Fruit fly (Drosophila melanogaster) whole organism, embryonic: ENCODE measurements around the gene CG8509.

Experiments
- Awh ChIP-seq: fragments of 200-800 bp; sonication (Bioruptor generic); IDR thresholded peaks from 2 replicates; pipeline ENCODE4, ENCODE4 v1.3.6; 2022; ENCODE audit warnings: missing biosample characterization, missing genetic modification characterization
- BEAF-32 ChIP-seq: fragments of 200-800 bp; sonication (Bioruptor generic); optimal IDR thresholded peaks from 3 replicates; lab custom pipeline; 2017; ENCODE audit warnings: missing biosample characterization, missing genetic modification characterization, mild to moderate bottlenecking, moderate library complexity, missing genetic modification reagents
- CG10366 ChIP-seq: fragments of 200-800 bp; sonication (Bioruptor generic); IDR thresholded peaks from 2 replicates; pipeline ENCODE4 v1.3.6; 2022; ENCODE audit warnings: missing biosample characterization, missing genetic modification characterization
- CG10543 ChIP-seq: fragments of 200-800 bp; sonication (Bioruptor generic); optimal IDR thresholded peaks from 3 replicates; lab custom pipeline; 2017; ENCODE audit warnings: missing biosample characterization, mild to moderate bottlenecking, missing genetic modification characterization, moderate library complexity
- CG12391 ChIP-seq: fragments of 200-800 bp; sonication (Bioruptor generic); optimal IDR thresholded peaks from 3 replicates; lab custom pipeline; 2018; ENCODE audit warnings: missing biosample characterization, mild to moderate bottlenecking, missing genetic modification characterization, moderate library complexity
- CG14050 ChIP-seq: fragments of 200-800 bp; sonication (Bioruptor generic); IDR thresholded peaks from 3 replicates; pipeline ENCODE4 v1.3.6; 2022; ENCODE audit warnings: missing biosample characterization, missing genetic modification characterization
- CG1529 ChIP-seq: fragments of 200-800 bp; sonication (Bioruptor generic); optimal IDR thresholded peaks from 3 replicates; lab custom pipeline; 2018; ENCODE audit warnings: missing biosample characterization, missing genetic modification characterization
- CG16863 ChIP-seq: fragments of 200-800 bp; sonication (Bioruptor generic); optimal IDR thresholded peaks from 3 replicates; lab custom pipeline; 2016; ENCODE audit warnings: missing biosample characterization, missing genetic modification characterization
- CG17912 ChIP-seq: fragments of 200-800 bp; sonication (Bioruptor generic); optimal IDR thresholded peaks from 2 replicates; lab custom pipeline; 2018; ENCODE audit warnings: missing biosample characterization, mild to moderate bottlenecking, missing genetic modification characterization
- CG18619 ChIP-seq: fragments of 200-800 bp; sonication (Bioruptor generic); optimal IDR thresholded peaks from 3 replicates; lab custom pipeline; 2017; ENCODE audit warnings: missing biosample characterization, mild to moderate bottlenecking, missing genetic modification characterization
- CG2712 ChIP-seq: fragments of 200-800 bp; optimal IDR thresholded peaks from 3 replicates; lab custom pipeline; 2019; ENCODE audit warnings: missing biosample characterization, mild to moderate bottlenecking, missing genetic modification characterization, moderate library complexity
- CG2875 ChIP-seq: fragments of 200-800 bp; sonication (Bioruptor generic); optimal IDR thresholded peaks from 2 replicates; lab custom pipeline; 2017; ENCODE audit warnings: missing biosample characterization, mild to moderate bottlenecking, missing genetic modification characterization, missing genetic modification reagents
- CG3163 ChIP-seq: fragments of 200-800 bp; sonication (Bioruptor generic); optimal IDR thresholded peaks from 3 replicates; lab custom pipeline; 2016; ENCODE audit warnings: missing biosample characterization, missing genetic modification characterization
- CG43689 ChIP-seq: fragments of 200-800 bp; sonication (Bioruptor generic); IDR thresholded peaks from 2 replicates; pipeline ENCODE4 v1.3.6; 2022; ENCODE audit warnings: missing biosample characterization, missing genetic modification characterization
- CG6791 ChIP-seq: fragments of 200-800 bp; sonication (Bioruptor generic); IDR thresholded peaks from 3 replicates; pipeline ENCODE4 v1.3.6; 2022; ENCODE audit warnings: missing biosample characterization, missing genetic modification characterization; ENCODE audit not compliant: partially characterized antibody
- CG7987 ChIP-seq: fragments of 200-800 bp; sonication (Bioruptor generic); optimal IDR thresholded peaks from 2 replicates; lab custom pipeline; 2018; ENCODE audit warnings: missing biosample characterization, mild to moderate bottlenecking, missing genetic modification characterization, moderate library complexity
- CG8944 ChIP-seq: fragments of 200-800 bp; sonication (Bioruptor generic); optimal IDR thresholded peaks from 3 replicates; lab custom pipeline; 2016; ENCODE audit warnings: missing biosample characterization, missing genetic modification characterization
- CG9727 ChIP-seq: fragments of 200-800 bp; sonication (Bioruptor generic); optimal IDR thresholded peaks from 3 replicates; lab custom pipeline; 2017; ENCODE audit warnings: missing biosample characterization, mild to moderate bottlenecking, missing genetic modification characterization
- Eip74EF ChIP-seq, 2 experiments: fragments of 200-800 bp in 1 of 2; fragments of >200 bp in 1 of 2; sonication (Bioruptor generic) in 1 of 2; optimal IDR thresholded peaks; 2 replicates each; lab custom pipeline; 2017 to 2019; ENCODE audit warnings: missing biosample characterization in 2 of 2, missing genetic modification characterization in 2 of 2, mild to moderate bottlenecking in 1 of 2, moderate library complexity in 1 of 2
- Elba2 ChIP-seq: fragments of 200-800 bp; sonication (Bioruptor generic); optimal IDR thresholded peaks from 3 replicates; lab custom pipeline; 2016; ENCODE audit warnings: missing biosample characterization, missing genetic modification characterization
- Fer3 ChIP-seq: fragments of 200-800 bp; sonication (Bioruptor generic); optimal IDR thresholded peaks from 2 replicates; lab custom pipeline; 2018; ENCODE audit warnings: missing biosample characterization, mild to moderate bottlenecking, missing genetic modification characterization, moderate library complexity
- Lim3 ChIP-seq: fragments of 200-800 bp; sonication (Bioruptor generic); IDR thresholded peaks from 2 replicates; pipeline ENCODE4 v1.3.6; 2022; ENCODE audit warnings: missing biosample characterization, missing genetic modification characterization
- MBD-R2 ChIP-seq: fragments of 200-800 bp; sonication (Bioruptor generic); IDR thresholded peaks from 2 replicates; pipeline ENCODE4 v1.3.6; 2022; ENCODE audit warnings: missing biosample characterization, missing genetic modification characterization
- MESR4 ChIP-seq: fragments of 200-800 bp; sonication (Bioruptor generic); optimal IDR thresholded peaks from 2 replicates; lab custom pipeline; 2018; ENCODE audit warnings: missing biosample characterization, mild to moderate bottlenecking, missing genetic modification characterization, moderate library complexity
- Med ChIP-seq: fragments of 200-800 bp; sonication (Bioruptor generic); peaks from one replicate; lab custom pipeline; 2016; ENCODE audit warnings: missing biosample characterization, missing genetic modification characterization, mild to moderate bottlenecking, inconsistent platforms, moderate library complexity
- Meics ChIP-seq: fragments of 200-800 bp; sonication (Bioruptor generic); optimal IDR thresholded peaks from 2 replicates; lab custom pipeline; 2017; ENCODE audit warnings: missing biosample characterization, mild to moderate bottlenecking, missing genetic modification characterization
- Sox100B ChIP-seq: fragments of 200-800 bp; sonication (Bioruptor generic); optimal IDR thresholded peaks from 3 replicates; lab custom pipeline; 2018; ENCODE audit warnings: missing biosample characterization, mild to moderate bottlenecking, missing genetic modification characterization
- amos ChIP-seq: fragments of 200-800 bp; sonication (Bioruptor generic); IDR thresholded peaks from 2 replicates; pipeline ENCODE4 v1.3.6; 2022; ENCODE audit warnings: missing biosample characterization, missing genetic modification characterization; ENCODE audit not compliant: partially characterized antibody
- bsh ChIP-seq, 2 experiments: fragments of 200-800 bp; sonication (Bioruptor generic); optimal IDR thresholded peaks; 2 replicates each; lab custom pipeline; 2017 to 2018; ENCODE audit warnings: mild to moderate bottlenecking in 2 of 2, missing biosample characterization in 2 of 2, missing genetic modification characterization in 2 of 2, moderate library complexity in 1 of 2
- cas ChIP-seq: fragments of 200-800 bp; sonication (Bioruptor generic); IDR thresholded peaks from 2 replicates; pipeline ENCODE4 v1.3.6; 2022; ENCODE audit warnings: missing biosample characterization, missing genetic modification characterization
- caup ChIP-seq: fragments of 200-800 bp; sonication (Bioruptor generic); optimal IDR thresholded peaks from 3 replicates; lab custom pipeline; 2017; ENCODE audit warnings: missing biosample characterization, mild to moderate bottlenecking, missing genetic modification characterization, moderate library complexity; ENCODE audit not compliant: severe bottlenecking
- dmrt11E ChIP-seq: fragments of 200-800 bp; sonication (Bioruptor generic); optimal IDR thresholded peaks from 3 replicates; lab custom pipeline; 2018; ENCODE audit warnings: missing biosample characterization, mild to moderate bottlenecking, missing genetic modification characterization, moderate library complexity
- fd102C ChIP-seq: fragments of 200-800 bp; sonication (Bioruptor generic); optimal IDR thresholded peaks from 2 replicates; lab custom pipeline; 2018; ENCODE audit warnings: missing biosample characterization, mild to moderate bottlenecking, missing genetic modification characterization, moderate library complexity
- fd64A ChIP-seq: fragments of 200-800 bp; sonication (Bioruptor generic); optimal IDR thresholded peaks from 3 replicates; lab custom pipeline; 2018; ENCODE audit warnings: missing biosample characterization, mild to moderate bottlenecking, missing genetic modification characterization
- gcm ChIP-seq: fragments of 200-800 bp; sonication (Bioruptor generic); optimal IDR thresholded peaks from 2 replicates; lab custom pipeline; 2019; ENCODE audit warnings: missing biosample characterization, mild to moderate bottlenecking, missing genetic modification characterization, moderate library complexity
- gcm2 ChIP-seq: fragments of 200-800 bp; sonication (Bioruptor generic); optimal IDR thresholded peaks from 2 replicates; lab custom pipeline; 2016; ENCODE audit warnings: missing biosample characterization, missing genetic modification characterization
- insv ChIP-seq, 2 experiments: fragments of 200-800 bp; sonication (Bioruptor generic); optimal IDR thresholded peaks; 3 replicates each; lab custom pipeline; 2016 to 2018; ENCODE audit warnings: missing biosample characterization in 2 of 2, missing genetic modification characterization in 2 of 2
- kah ChIP-seq: fragments of 200-800 bp; sonication (Bioruptor generic); optimal IDR thresholded peaks from 2 replicates; lab custom pipeline; 2018; ENCODE audit warnings: missing biosample characterization, mild to moderate bottlenecking, missing genetic modification characterization
- lola ChIP-seq, 3 experiments: fragments of >200 bp in 2 of 3; fragments of 200-800 bp in 1 of 3; sonication (Bioruptor generic) in 1 of 3; optimal IDR thresholded peaks; 2 replicates each; lab custom pipeline; 2017 to 2019; ENCODE audit warnings: missing biosample characterization in 3 of 3, missing genetic modification characterization in 3 of 3, mild to moderate bottlenecking in 1 of 3, moderate library complexity in 1 of 3
- oc ChIP-seq: fragments of 200-800 bp; sonication (Bioruptor generic); optimal IDR thresholded peaks from 2 replicates; lab custom pipeline; 2018; ENCODE audit warnings: missing biosample characterization, mild to moderate bottlenecking, missing genetic modification characterization, moderate library complexity
- odd ChIP-seq: fragments of 200-800 bp; sonication (Bioruptor generic); optimal IDR thresholded peaks from 2 replicates; lab custom pipeline; 2017; ENCODE audit warnings: missing biosample characterization, mild to moderate bottlenecking, missing genetic modification characterization
- seq ChIP-seq: fragments of 200-800 bp; sonication (Bioruptor generic); IDR thresholded peaks from 2 replicates; pipeline ENCODE4 v1.3.6; 2022; ENCODE audit warnings: missing biosample characterization, missing genetic modification characterization
- shn ChIP-seq: fragments of 200-800 bp; sonication (Bioruptor generic); optimal IDR thresholded peaks from 3 replicates; lab custom pipeline; 2016; ENCODE audit warnings: missing biosample characterization, missing genetic modification characterization
- sqz ChIP-seq: fragments of 200-800 bp; sonication (Bioruptor generic); optimal IDR thresholded peaks from 3 replicates; lab custom pipeline; 2018; ENCODE audit warnings: missing biosample characterization, mild to moderate bottlenecking, missing genetic modification characterization
- tap ChIP-seq: fragments of 200-800 bp; optimal IDR thresholded peaks from 3 replicates; lab custom pipeline; 2019; ENCODE audit warnings: missing biosample characterization, mild to moderate bottlenecking, missing genetic modification characterization, moderate library complexity
- zen ChIP-seq: fragments of 200-800 bp; sonication (Bioruptor generic); optimal IDR thresholded peaks from 3 replicates; lab custom pipeline; 2018; ENCODE audit warnings: missing biosample characterization, mild to moderate bottlenecking, missing genetic modification characterization, moderate library complexity

Gene CG8509

DNA sequence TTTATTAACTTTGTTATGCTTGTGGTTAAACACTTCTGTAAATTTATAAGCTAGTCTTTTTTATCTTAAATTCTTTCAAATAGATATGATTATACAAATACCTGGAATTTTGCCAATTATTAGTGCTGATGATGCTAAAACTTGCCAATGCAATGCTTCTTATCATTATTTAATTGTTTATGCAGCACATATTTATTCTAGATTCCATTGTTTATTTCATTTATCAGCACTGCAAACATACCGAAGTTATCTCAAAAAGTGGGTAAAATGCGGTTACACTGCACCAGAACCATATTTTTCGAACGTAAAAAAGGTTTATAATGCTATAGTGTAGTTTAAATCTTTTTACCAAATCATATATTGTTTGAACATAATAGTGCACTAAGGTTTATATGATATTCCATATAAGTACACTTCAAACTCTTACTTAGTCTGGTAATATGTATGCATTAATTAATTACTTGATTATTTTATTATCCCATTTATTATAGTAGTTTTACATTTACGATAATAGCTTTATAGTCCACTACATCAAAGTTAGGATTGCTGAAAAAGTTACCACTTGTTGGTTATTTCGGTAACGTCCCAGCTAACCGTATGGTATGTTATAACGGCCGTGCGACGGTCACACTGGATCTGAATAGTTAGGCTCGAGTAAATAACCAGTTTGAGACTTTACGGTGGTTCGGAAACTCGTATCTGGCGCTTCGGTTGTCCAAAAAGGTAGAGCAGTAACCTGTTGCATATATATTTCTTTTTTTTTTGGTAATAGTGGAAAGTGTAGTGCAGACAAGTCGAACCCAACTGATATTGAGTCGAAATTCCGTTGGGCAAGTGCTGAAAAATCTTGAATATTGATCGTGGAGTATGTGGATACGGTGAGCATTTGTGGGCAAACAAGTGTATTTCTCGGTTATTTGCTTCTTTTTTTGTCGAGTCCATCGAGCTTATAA is 20.8 kb upstream of the CG8509 start, which contains the start of gene Rhp (continued):
- TF ChIP-seq CG2712 (peak; percentile 26), CG10366 (GFP tag; lab: Robert Waterston, UW) (no peak), bsh (GFP tag; optimal IDR thresholded peaks at IDR 0.05; lab: Kevin White, UChicago) (peak in 1 of 2 experiments; percentile 65), Elba2 (GFP tag; lab: Kevin White, UChicago) (no peak), CG6791 (GFP tag; lab: Robert Waterston, UW) (peak; percentile 15; the same call in 1 of the 3 replicates), CG3163 (no peak), cas (no peak), caup (GFP tag; lab: Kevin White, UChicago) (peak; percentile 31), lola (GFP tag; optimal IDR thresholded peaks at IDR 0.05; lab: Kevin White, UChicago) (peak in 1 of 3 experiments; percentile 23), BEAF-32 (GFP tag; lab: Kevin White, UChicago) (peak; percentile 11), oc (tag; lab: Kevin White, UChicago) (no peak), shn (GFP tag; lab: Kevin White, UChicago) (no peak), CG12391 (tag; lab: Kevin White, UChicago) (peak; percentile 11), insv (GFP tag; optimal IDR thresholded peaks at IDR 0.05; lab: Kevin White, UChicago) (no peak), gcm2 (no peak), Fer3 (tag; lab: Kevin White, UChicago) (peak; percentile 51), Awh (GFP tag; lab: Robert Waterston, UW) (peak; percentile 55), CG16863 (GFP tag; lab: Kevin White, UChicago) (peak; percentile 4), sqz (GFP tag; lab: Kevin White, UChicago) (peak; percentile 58), fd102C (GFP tag; lab: Kevin White, UChicago) (no peak), CG18619 (GFP tag; lab: Kevin White, UChicago) (peak; percentile 48), CG17912 (GFP tag; lab: Kevin White, UChicago) (peak; percentile 38), zen (no peak), CG14050 (GFP tag; lab: Robert Waterston, UW) (0 out of 3 replicates have a peak, but pooled peaks have one; percentile 9), MBD-R2 (peak; percentile 7), Meics (GFP tag; lab: Kevin White, UChicago) (peak; percentile 51), tap (tag; lab: Kevin White, UChicago) (peak; percentile 69), Sox100B (GFP tag; lab: Kevin White, UChicago) (peak; percentile 60), odd (GFP tag; lab: Kevin White, UChicago) (peak; percentile 58), fd64A (GFP tag; lab: Kevin White, UChicago) (peak; percentile 35), CG1529 (peak; percentile 51), gcm (GFP tag; lab: Kevin White, UChicago) (peak; percentile 71), kah (peak; percentile 36), seq (GFP tag; lab: Robert Waterston, UW) (no peak), CG43689 (GFP tag; lab: Robert Waterston, UW) (no peak), CG9727 (GFP tag; lab: Kevin White, UChicago) (peak; percentile 36), Med (peak; percentile 76), CG7987 (GFP tag; lab: Kevin White, UChicago) (peak; percentile 62), Eip74EF (GFP tag; optimal IDR thresholded peaks at IDR 0.05; lab: Kevin White, UChicago) (peak in 1 of 2 experiments; percentile 17), CG2875 (GFP tag; lab: Kevin White, UChicago) (peak; percentile 46), CG10543 (GFP tag; lab: Kevin White, UChicago) (peak; percentile 56), dmrt11E (tag; lab: Kevin White, UChicago) (peak; percentile 57), Lim3 (GFP tag; lab: Robert Waterston, UW) (no peak), CG8944 (GFP tag; lab: Kevin White, UChicago) (no peak), amos (GFP tag; lab: Robert Waterston, UW) (peak; percentile 54; the same call in 1 of the 2 replicates), MESR4 (GFP tag; lab: Kevin White, UChicago) (peak; percentile 18)
